Fruit fly (Drosophila melanogaster) whole organism, embryonic: ENCODE measurements around the gene Lgr1.
A peak's percentile ranks its signal among the peaks of the same experiment; 100 is the strongest.

Source experiments
- CG10431 ChIP-seq: fragments of 200-800 bp; sonication (Bioruptor generic); optimal IDR thresholded peaks from 3 replicates; lab custom pipeline; 2018; ENCODE audit warnings: missing biosample characterization, mild to moderate bottlenecking, missing genetic modification characterization
- CG11247 ChIP-seq: fragments of 200-800 bp; sonication (Bioruptor generic); IDR thresholded peaks from 2 replicates; pipeline ENCODE4 v1.3.6; 2022; ENCODE audit warnings: missing biosample characterization, missing genetic modification characterization
- CG11723 ChIP-seq: fragments of 200-800 bp; sonication (Bioruptor generic); optimal IDR thresholded peaks from 2 replicates; lab custom pipeline; 2017; ENCODE audit warnings: missing biosample characterization, mild to moderate bottlenecking, missing genetic modification characterization
- CG13287 ChIP-seq: fragments of 200-800 bp; sonication (Bioruptor generic); IDR thresholded peaks from 2 replicates; pipeline ENCODE4 v1.3.6; 2022; ENCODE audit warnings: missing biosample characterization, missing genetic modification characterization; ENCODE audit not compliant: partially characterized antibody
- CG14050 ChIP-seq: fragments of 200-800 bp; sonication (Bioruptor generic); IDR thresholded peaks from 3 replicates; pipeline ENCODE4 v1.3.6; 2022; ENCODE audit warnings: missing biosample characterization, missing genetic modification characterization
- CG1602 ChIP-seq: fragments of 200-800 bp; sonication (Bioruptor generic); optimal IDR thresholded peaks from 3 replicates; lab custom pipeline; 2016; ENCODE audit warnings: missing biosample characterization, missing genetic modification characterization
- CG1603 ChIP-seq: fragments of 200-800 bp; sonication (Bioruptor generic); optimal IDR thresholded peaks from 2 replicates; lab custom pipeline; 2019; ENCODE audit warnings: missing biosample characterization, mild to moderate bottlenecking, missing genetic modification characterization, moderate library complexity
- CG1832 ChIP-seq: fragments of 200-800 bp; sonication (Bioruptor generic); optimal IDR thresholded peaks from 2 replicates; lab custom pipeline; 2017; ENCODE audit warnings: missing biosample characterization, mild to moderate bottlenecking, missing genetic modification characterization, inconsistent platforms
- CG18476 ChIP-seq: fragments of 200-800 bp; sonication (Bioruptor generic); optimal IDR thresholded peaks from 2 replicates; lab custom pipeline; 2016; ENCODE audit warnings: missing biosample characterization, mild to moderate bottlenecking, missing genetic modification characterization
- CG18764 ChIP-seq: fragments of 200-800 bp; sonication (Bioruptor generic); optimal IDR thresholded peaks from 3 replicates; lab custom pipeline; 2016; ENCODE audit warnings: missing biosample characterization, missing genetic modification characterization
- CG43689 ChIP-seq: fragments of 200-800 bp; sonication (Bioruptor generic); IDR thresholded peaks from 2 replicates; pipeline ENCODE4 v1.3.6; 2022; ENCODE audit warnings: missing biosample characterization, missing genetic modification characterization
- CG4730 ChIP-seq: fragments of 200-800 bp; sonication (Bioruptor generic); IDR thresholded peaks from 2 replicates; pipeline ENCODE4 v1.3.6; 2022; ENCODE audit warnings: missing biosample characterization, missing genetic modification characterization
- CG6254 ChIP-seq: fragments of 200-800 bp; sonication (Bioruptor generic); optimal IDR thresholded peaks from 3 replicates; lab custom pipeline; 2017; ENCODE audit warnings: mild to moderate bottlenecking, missing biosample characterization, missing genetic modification reagents, missing genetic modification characterization
- CG6791 ChIP-seq: fragments of 200-800 bp; sonication (Bioruptor generic); IDR thresholded peaks from 3 replicates; pipeline ENCODE4 v1.3.6; 2022; ENCODE audit warnings: missing biosample characterization, missing genetic modification characterization; ENCODE audit not compliant: partially characterized antibody
- CG6854 ChIP-seq: fragments of 200-800 bp; sonication (Bioruptor generic); optimal IDR thresholded peaks from 3 replicates; lab custom pipeline; 2017; ENCODE audit warnings: missing biosample characterization, mild to moderate bottlenecking, missing genetic modification characterization
- CG7786 ChIP-seq: fragments of 200-800 bp; sonication (Bioruptor generic); optimal IDR thresholded peaks from 2 replicates; lab custom pipeline; 2016; ENCODE audit warnings: missing biosample characterization, missing genetic modification characterization
- CG8944 ChIP-seq: fragments of 200-800 bp; sonication (Bioruptor generic); optimal IDR thresholded peaks from 3 replicates; lab custom pipeline; 2016; ENCODE audit warnings: missing biosample characterization, missing genetic modification characterization
- Camta ChIP-seq: fragments of 200-800 bp; sonication (Bioruptor generic); optimal IDR thresholded peaks from 2 replicates; lab custom pipeline; 2016; ENCODE audit warnings: missing biosample characterization, missing genetic modification characterization
- D ChIP-seq, 2 experiments: fragments of 200-800 bp in 1 of 2; fragments of >200 bp in 1 of 2; sonication (Bioruptor generic) in 1 of 2; optimal IDR thresholded peaks; 2 replicates in 1 of 2; 3 replicates in 1 of 2; lab custom pipeline; 2017; ENCODE audit warnings: mild to moderate bottlenecking in 1 of 2, missing biosample characterization in 1 of 2, missing genetic modification characterization in 1 of 2, missing genetic modification reagents in 1 of 2
- Deaf1 ChIP-seq: fragments of 200-800 bp; optimal IDR thresholded peaks from 3 replicates; lab custom pipeline; 2019; ENCODE audit warnings: missing biosample characterization, mild to moderate bottlenecking, missing genetic modification characterization, moderate library complexity
- Dip2 ChIP-seq: fragments of 200-800 bp; sonication (Bioruptor generic); IDR thresholded peaks from 2 replicates; pipeline ENCODE4 v1.3.6; 2022; ENCODE audit warnings: missing biosample characterization, missing genetic modification characterization
- Drgx ChIP-seq: fragments of 200-800 bp; sonication (Bioruptor generic); IDR thresholded peaks from 2 replicates; pipeline ENCODE4 v1.3.6; 2022; ENCODE audit warnings: missing biosample characterization, missing genetic modification characterization
- Eip74EF ChIP-seq, 2 experiments: fragments of 200-800 bp in 1 of 2; fragments of >200 bp in 1 of 2; sonication (Bioruptor generic) in 1 of 2; optimal IDR thresholded peaks; 2 replicates each; lab custom pipeline; 2017 to 2019; ENCODE audit warnings: missing biosample characterization in 2 of 2, missing genetic modification characterization in 2 of 2, mild to moderate bottlenecking in 1 of 2, moderate library complexity in 1 of 2
- Ets65A ChIP-seq: fragments of 200-800 bp; sonication (Bioruptor generic); peaks from one replicate; lab custom pipeline; 2016; ENCODE audit warnings: missing biosample characterization, missing genetic modification characterization
- GATAe ChIP-seq: fragments of 200-800 bp; sonication (Bioruptor generic); conservative IDR thresholded peaks from 2 replicates; pipeline ENCODE4 v1.3.6; 2022; ENCODE audit warnings: missing biosample characterization, missing genetic modification characterization
- HmgZ ChIP-seq: fragments of 200-800 bp; sonication (Bioruptor generic); optimal IDR thresholded peaks from 2 replicates; lab custom pipeline; 2018; ENCODE audit warnings: missing biosample characterization, mild to moderate bottlenecking, missing genetic modification characterization
- Hmx ChIP-seq: fragments of 200-800 bp; sonication (Bioruptor generic); optimal IDR thresholded peaks from 2 replicates; lab custom pipeline; 2016; ENCODE audit warnings: missing biosample characterization, missing genetic modification characterization
- MBD-R2 ChIP-seq: fragments of 200-800 bp; sonication (Bioruptor generic); IDR thresholded peaks from 2 replicates; pipeline ENCODE4 v1.3.6; 2022; ENCODE audit warnings: missing biosample characterization, missing genetic modification characterization
- Meics ChIP-seq: fragments of 200-800 bp; sonication (Bioruptor generic); optimal IDR thresholded peaks from 2 replicates; lab custom pipeline; 2017; ENCODE audit warnings: missing biosample characterization, mild to moderate bottlenecking, missing genetic modification characterization
- Mrtf ChIP-seq: fragments of 200-800 bp; sonication (Bioruptor generic); IDR thresholded peaks from 3 replicates; pipeline ENCODE4 v1.3.6; 2022; ENCODE audit warnings: missing biosample characterization, missing genetic modification characterization
- NK7.1 ChIP-seq: fragments of 200-800 bp; sonication (Bioruptor generic); optimal IDR thresholded peaks from 3 replicates; lab custom pipeline; 2016; ENCODE audit warnings: missing biosample characterization, missing genetic modification characterization
- Poxn ChIP-seq: fragments of 200-800 bp; sonication (Bioruptor generic); IDR thresholded peaks from 2 replicates; pipeline ENCODE4 v1.3.6; 2022; ENCODE audit warnings: missing biosample characterization, missing genetic modification characterization
- ato ChIP-seq: fragments of 200-800 bp; sonication (Bioruptor generic); IDR thresholded peaks from 2 replicates; pipeline ENCODE4 v1.3.6; 2022; ENCODE audit warnings: missing biosample characterization, missing genetic modification characterization; ENCODE audit not compliant: partially characterized antibody
- bbx ChIP-seq: fragments of 200-800 bp; sonication (Bioruptor generic); IDR thresholded peaks from 2 replicates; pipeline ENCODE4 v1.3.6; 2022; ENCODE audit warnings: missing biosample characterization, missing genetic modification characterization; ENCODE audit not compliant: partially characterized antibody
- cg ChIP-seq: fragments of 200-800 bp; sonication (Bioruptor generic); optimal IDR thresholded peaks from 3 replicates; lab custom pipeline; 2019; ENCODE audit warnings: missing biosample characterization, mild to moderate bottlenecking, missing genetic modification characterization, moderate library complexity
- fru ChIP-seq: fragments of >200 bp; optimal IDR thresholded peaks from 2 replicates; lab custom pipeline; 2017
- hkb ChIP-seq, 2 experiments: fragments of 200-800 bp in 1 of 2; fragments of >200 bp in 1 of 2; sonication (Bioruptor generic) in 1 of 2; IDR thresholded peaks in 1 of 2; optimal IDR thresholded peaks in 1 of 2; 2 replicates each; pipeline versions ENCODE4 v1.3.6 to Lab custom; 2017 to 2022; ENCODE audit warnings: missing biosample characterization in 1 of 2, missing genetic modification characterization in 1 of 2
- lola ChIP-seq, 3 experiments: fragments of >200 bp in 2 of 3; fragments of 200-800 bp in 1 of 3; sonication (Bioruptor generic) in 1 of 3; optimal IDR thresholded peaks; 2 replicates each; lab custom pipeline; 2017 to 2019; ENCODE audit warnings: missing biosample characterization in 3 of 3, missing genetic modification characterization in 3 of 3, mild to moderate bottlenecking in 1 of 3, moderate library complexity in 1 of 3
- mirr ChIP-seq: fragments of 200-800 bp; sonication (Bioruptor generic); optimal IDR thresholded peaks from 3 replicates; lab custom pipeline; 2018; ENCODE audit warnings: missing biosample characterization, mild to moderate bottlenecking, missing genetic modification characterization
- pfk ChIP-seq: fragments of 200-800 bp; sonication (Bioruptor generic); optimal IDR thresholded peaks from 2 replicates; lab custom pipeline; 2018; ENCODE audit warnings: missing biosample characterization, mild to moderate bottlenecking, missing genetic modification characterization, moderate library complexity
- phol ChIP-seq: fragments of 200-800 bp; sonication (Bioruptor generic); optimal IDR thresholded peaks from 3 replicates; lab custom pipeline; 2018; ENCODE audit warnings: missing biosample characterization, mild to moderate bottlenecking, missing genetic modification characterization, moderate library complexity
- pnt ChIP-seq: fragments of 200-800 bp; sonication (Bioruptor generic); optimal IDR thresholded peaks from 3 replicates; lab custom pipeline; 2016; ENCODE audit warnings: missing biosample characterization, missing genetic modification characterization
- row ChIP-seq: fragments of 200-800 bp; sonication (Bioruptor generic); IDR thresholded peaks from 3 replicates; pipeline ENCODE4 v1.3.6; 2022; ENCODE audit warnings: missing biosample characterization, missing genetic modification characterization
- sc ChIP-seq, 3 experiments: fragments of >200 bp in 2 of 3; fragments of 200-800 bp in 1 of 3; sonication (Bioruptor generic) in 1 of 3; optimal IDR thresholded peaks; 2 replicates in 2 of 3; 3 replicates in 1 of 3; lab custom pipeline; 2017; ENCODE audit warnings: mild to moderate bottlenecking in 1 of 3, missing biosample characterization in 1 of 3, missing genetic modification characterization in 1 of 3, missing genetic modification reagents in 1 of 3
- schlank ChIP-seq: fragments of 200-800 bp; sonication (Bioruptor generic); optimal IDR thresholded peaks from 2 replicates; lab custom pipeline; 2018; ENCODE audit warnings: missing biosample characterization, mild to moderate bottlenecking, missing genetic modification characterization
- sob ChIP-seq: fragments of 200-800 bp; sonication (Bioruptor generic); IDR thresholded peaks from 2 replicates; pipeline ENCODE4 v1.3.6; 2022; ENCODE audit warnings: missing biosample characterization, missing genetic modification characterization
- tx ChIP-seq: fragments of 200-800 bp; sonication (Bioruptor generic); optimal IDR thresholded peaks from 2 replicates; lab custom pipeline; 2016; ENCODE audit warnings: missing biosample characterization, missing genetic modification characterization
- vvl ChIP-seq: fragments of 200-800 bp; sonication (Bioruptor generic); IDR thresholded peaks from 2 replicates; pipeline ENCODE4 v1.3.6; 2022; ENCODE audit warnings: missing biosample characterization, missing genetic modification characterization
- zfh2 ChIP-seq: fragments of 200-800 bp; sonication (Bioruptor generic); optimal IDR thresholded peaks from 2 replicates; lab custom pipeline; 2016; ENCODE audit warnings: missing biosample characterization, missing genetic modification characterization

Gene Lgr1

dm6 chr3R:17701131-17701593 is 24.4 kb upstream of the Lgr1 start (continued):
- no peak for TF ChIP-seq lola (GFP tag; optimal IDR thresholded peaks at IDR 0.05; lab: Kevin White, UChicago)
- TF ChIP-seq hkb (optimal IDR thresholded peaks at IDR 0.05; lab: Kevin White, UChicago): no peak
- no peak for TF ChIP-seq hkb (GFP tag; IDR thresholded peaks at IDR 0.05; lab: Robert Waterston, UW)
- no peak for TF ChIP-seq CG7786
- TF ChIP-seq CG1603: no peak
- TF ChIP-seq Hmx (GFP tag; lab: Kevin White, UChicago): no peak
- no peak for TF ChIP-seq CG6791 (GFP tag; lab: Robert Waterston, UW)
- TF ChIP-seq Mrtf (GFP tag; lab: Robert Waterston, UW): no peak
- no peak for TF ChIP-seq CG10431 (GFP tag; lab: Kevin White, UChicago)
- TF ChIP-seq phol (tag; lab: Kevin White, UChicago): no peak
- no peak for TF ChIP-seq CG11247 (GFP tag; lab: Robert Waterston, UW)
- TF ChIP-seq CG13287: peak; percentile 12; the same call in 1 of the 2 replicates
- peak; percentile 25; the same call in 1 of the 2 replicates for TF ChIP-seq MBD-R2
- TF ChIP-seq CG11723: no peak
- TF ChIP-seq CG1832 (GFP tag; lab: Kevin White, UChicago): no peak
- TF ChIP-seq GATAe (GFP tag; lab: Robert Waterston, UW): no peak; the same call in 1 of the 2 replicates
- no peak for TF ChIP-seq CG14050
- no peak for TF ChIP-seq ato (GFP tag; lab: Robert Waterston, UW)
- TF ChIP-seq CG6254 (GFP tag; lab: Kevin White, UChicago): no peak
- no peak for TF ChIP-seq CG4730 (GFP tag; lab: Robert Waterston, UW)
- no peak for TF ChIP-seq bbx
- no peak for TF ChIP-seq sc (optimal IDR thresholded peaks at IDR 0.05; lab: Kevin White, UChicago)
- no peak for TF ChIP-seq sc (GFP tag; optimal IDR thresholded peaks at IDR 0.05; lab: Kevin White, UChicago)
- TF ChIP-seq cg (GFP tag; lab: Kevin White, UChicago): peak; percentile 76
- TF ChIP-seq tx (GFP tag; lab: Kevin White, UChicago): no peak
- no peak for TF ChIP-seq D (optimal IDR thresholded peaks at IDR 0.05; lab: Kevin White, UChicago)
- no peak for TF ChIP-seq D (GFP tag; optimal IDR thresholded peaks at IDR 0.05; lab: Kevin White, UChicago)
- TF ChIP-seq pnt (GFP tag; lab: Kevin White, UChicago): no peak
- TF ChIP-seq fru (lab: Kevin White, UChicago): no peak
- TF ChIP-seq zfh2: peak; percentile 13
- no peak for TF ChIP-seq Drgx (GFP tag; lab: Robert Waterston, UW)
- TF ChIP-seq CG1602 (GFP tag; lab: Kevin White, UChicago): no peak
- TF ChIP-seq CG18476 (GFP tag; lab: Kevin White, UChicago): no peak
- TF ChIP-seq CG8944: no peak
- TF ChIP-seq CG6854 (GFP tag; lab: Kevin White, UChicago): no peak
- TF ChIP-seq mirr (GFP tag; lab: Kevin White, UChicago): no peak
- no peak for TF ChIP-seq Poxn (GFP tag; lab: Robert Waterston, UW)
- TF ChIP-seq Eip74EF (GFP tag; optimal IDR thresholded peaks at IDR 0.05; lab: Kevin White, UChicago): no peak
- no peak for TF ChIP-seq CG43689 (GFP tag; lab: Robert Waterston, UW)
- TF ChIP-seq schlank: no peak
- TF ChIP-seq sob: 0 out of 2 replicates have a peak, but pooled peaks have one; percentile 4
- TF ChIP-seq Deaf1 (tag; lab: Kevin White, UChicago): peak; percentile 64
- no peak for TF ChIP-seq CG18764 (GFP tag; lab: Kevin White, UChicago)
- peak; percentile 24 for TF ChIP-seq Ets65A (GFP tag; lab: Kevin White, UChicago)
- peak; percentile 35 for TF ChIP-seq HmgZ (tag; lab: Kevin White, UChicago)
- no peak for TF ChIP-seq NK7.1 (GFP tag; lab: Kevin White, UChicago)
- TF ChIP-seq Meics (GFP tag; lab: Kevin White, UChicago): no peak
- TF ChIP-seq vvl (GFP tag; lab: Robert Waterston, UW): no peak
- TF ChIP-seq Dip2: no peak
- no peak for TF ChIP-seq Camta (GFP tag; lab: Kevin White, UChicago)
- 0 out of 3 replicates have a peak, but pooled peaks have one; percentile 10 for TF ChIP-seq row (GFP tag; lab: Robert Waterston, UW)
- TF ChIP-seq pfk (GFP tag; lab: Kevin White, UChicago): peak; percentile 58
